Fruit fly (Drosophila melanogaster) whole organism, embryonic: ENCODE measurements around the gene Mur2B.

Source experiments
- CG10147 ChIP-seq: fragments of 200-800 bp; sonication (Bioruptor generic); optimal IDR thresholded peaks from 2 replicates; lab custom pipeline; 2019; ENCODE audit warnings: missing biosample characterization, mild to moderate bottlenecking, missing genetic modification characterization, moderate library complexity
- CG1024 ChIP-seq: fragments of 200-800 bp; sonication (Bioruptor generic); IDR thresholded peaks from 2 replicates; pipeline ENCODE4 v1.3.6; 2022; ENCODE audit warnings: missing biosample characterization, missing genetic modification characterization
- CG10274 ChIP-seq: fragments of 200-800 bp; sonication (Bioruptor generic); optimal IDR thresholded peaks from 3 replicates; lab custom pipeline; 2017; ENCODE audit warnings: missing biosample characterization, mild to moderate bottlenecking, missing genetic modification characterization
- CG10979 ChIP-seq: fragments of 200-800 bp; sonication (Bioruptor generic); optimal IDR thresholded peaks from 2 replicates; lab custom pipeline; 2018; ENCODE audit warnings: missing biosample characterization, mild to moderate bottlenecking, missing genetic modification characterization, moderate library complexity
- CG11093 ChIP-seq: fragments of 200-800 bp; sonication (Bioruptor generic); IDR thresholded peaks from 3 replicates; pipeline ENCODE4 v1.3.6; 2022; ENCODE audit warnings: missing biosample characterization, missing genetic modification characterization
- CG11560 ChIP-seq: fragments of 200-800 bp; sonication (Bioruptor generic); IDR thresholded peaks from 3 replicates; pipeline ENCODE4 v1.3.6; 2022; ENCODE audit warnings: missing biosample characterization, missing genetic modification characterization
- CG13624 ChIP-seq: fragments of 200-800 bp; sonication (Bioruptor generic); optimal IDR thresholded peaks from 2 replicates; lab custom pipeline; 2016; ENCODE audit warnings: missing biosample characterization, missing genetic modification characterization
- CG13894 ChIP-seq: fragments of 200-800 bp; sonication (Bioruptor generic); optimal IDR thresholded peaks from 3 replicates; lab custom pipeline; 2018; ENCODE audit warnings: missing biosample characterization, mild to moderate bottlenecking, missing genetic modification characterization, moderate library complexity
- CG1603 ChIP-seq: fragments of 200-800 bp; sonication (Bioruptor generic); optimal IDR thresholded peaks from 2 replicates; lab custom pipeline; 2019; ENCODE audit warnings: missing biosample characterization, mild to moderate bottlenecking, missing genetic modification characterization, moderate library complexity
- CG16863 ChIP-seq: fragments of 200-800 bp; sonication (Bioruptor generic); optimal IDR thresholded peaks from 3 replicates; lab custom pipeline; 2016; ENCODE audit warnings: missing biosample characterization, missing genetic modification characterization
- CG17328 ChIP-seq: fragments of 200-800 bp; sonication (Bioruptor generic); IDR thresholded peaks from 2 replicates; pipeline ENCODE4 v1.3.6; 2022; ENCODE audit warnings: missing biosample characterization, missing genetic modification characterization
- CG18764 ChIP-seq: fragments of 200-800 bp; sonication (Bioruptor generic); optimal IDR thresholded peaks from 3 replicates; lab custom pipeline; 2016; ENCODE audit warnings: missing biosample characterization, missing genetic modification characterization
- CG2120 ChIP-seq: fragments of 200-800 bp; sonication (Bioruptor generic); optimal IDR thresholded peaks from 3 replicates; lab custom pipeline; 2016; ENCODE audit warnings: missing biosample characterization, missing genetic modification characterization
- CG3065 ChIP-seq: fragments of 200-800 bp; sonication (Bioruptor generic); optimal IDR thresholded peaks from 2 replicates; lab custom pipeline; 2016; ENCODE audit warnings: missing biosample characterization, missing genetic modification characterization
- CG31365 ChIP-seq: fragments of 200-800 bp; sonication (Bioruptor generic); optimal IDR thresholded peaks from 2 replicates; lab custom pipeline; 2018; ENCODE audit warnings: missing biosample characterization, mild to moderate bottlenecking, missing genetic modification characterization
- CG5180 ChIP-seq: fragments of 200-800 bp; sonication (Bioruptor generic); optimal IDR thresholded peaks from 3 replicates; lab custom pipeline; 2017; ENCODE audit warnings: missing biosample characterization, missing genetic modification characterization, mild to moderate bottlenecking, moderate library complexity, missing genetic modification reagents
- CG7271 ChIP-seq: fragments of 200-800 bp; sonication (Bioruptor generic); optimal IDR thresholded peaks from 2 replicates; lab custom pipeline; 2018; ENCODE audit warnings: missing biosample characterization, mild to moderate bottlenecking, missing genetic modification characterization, moderate library complexity
- CG8281 ChIP-seq: fragments of 200-800 bp; sonication (Bioruptor generic); optimal IDR thresholded peaks from 2 replicates; lab custom pipeline; 2018; ENCODE audit warnings: missing biosample characterization, mild to moderate bottlenecking, missing genetic modification characterization, moderate library complexity
- Camta ChIP-seq: fragments of 200-800 bp; sonication (Bioruptor generic); optimal IDR thresholded peaks from 2 replicates; lab custom pipeline; 2016; ENCODE audit warnings: missing biosample characterization, missing genetic modification characterization
- Dip2 ChIP-seq: fragments of 200-800 bp; sonication (Bioruptor generic); IDR thresholded peaks from 2 replicates; pipeline ENCODE4 v1.3.6; 2022; ENCODE audit warnings: missing biosample characterization, missing genetic modification characterization
- Dll ChIP-seq: fragments of 200-800 bp; sonication (Bioruptor generic); IDR thresholded peaks from 4 replicates; pipeline ENCODE4 v1.3.6; 2022; ENCODE audit warnings: missing biosample characterization, missing genetic modification characterization; ENCODE audit not compliant: partially characterized antibody
- Ets97D ChIP-seq: fragments of 200-800 bp; sonication (Bioruptor generic); optimal IDR thresholded peaks from 3 replicates; lab custom pipeline; 2016; ENCODE audit warnings: missing biosample characterization, missing genetic modification characterization
- H2.0 ChIP-seq: fragments of 200-800 bp; sonication (Bioruptor generic); IDR thresholded peaks from 2 replicates; pipeline ENCODE4 v1.3.6; 2022; ENCODE audit warnings: missing biosample characterization, missing genetic modification characterization
- HLH3B ChIP-seq: fragments of 200-800 bp; sonication (Bioruptor generic); IDR thresholded peaks from 2 replicates; pipeline ENCODE4 v1.3.6; 2022; ENCODE audit warnings: missing biosample characterization, missing genetic modification characterization
- Hey ChIP-seq: fragments of 200-800 bp; sonication (Bioruptor generic); optimal IDR thresholded peaks from 3 replicates; lab custom pipeline; 2018; ENCODE audit warnings: missing biosample characterization, mild to moderate bottlenecking, missing genetic modification characterization
- Hr39 ChIP-seq: fragments of >200 bp; optimal IDR thresholded peaks from 2 replicates; lab custom pipeline; 2017
- Hr51 ChIP-seq, 2 experiments: fragments of 200-800 bp; sonication (Bioruptor generic); optimal IDR thresholded peaks; 2 replicates in 1 of 2; 3 replicates in 1 of 2; lab custom pipeline; 2016 to 2018; ENCODE audit warnings: missing biosample characterization in 2 of 2, missing genetic modification characterization in 2 of 2, mild to moderate bottlenecking in 1 of 2, moderate library complexity in 1 of 2
- Lim3 ChIP-seq: fragments of 200-800 bp; sonication (Bioruptor generic); IDR thresholded peaks from 2 replicates; pipeline ENCODE4 v1.3.6; 2022; ENCODE audit warnings: missing biosample characterization, missing genetic modification characterization
- Max ChIP-seq: fragments of 200-800 bp; sonication (Bioruptor generic); optimal IDR thresholded peaks from 2 replicates; lab custom pipeline; 2016; ENCODE audit warnings: missing biosample characterization, mild to moderate bottlenecking, missing genetic modification characterization
- Optix ChIP-seq: fragments of 200-800 bp; sonication (Bioruptor generic); IDR thresholded peaks from 3 replicates; pipeline ENCODE4 v1.3.6; 2022; ENCODE audit warnings: missing biosample characterization, missing genetic modification characterization
- Ssrp ChIP-seq: fragments of 200-800 bp; sonication (Bioruptor generic); optimal IDR thresholded peaks from 2 replicates; lab custom pipeline; 2018; ENCODE audit warnings: missing biosample characterization, mild to moderate bottlenecking, missing genetic modification characterization, moderate library complexity
- Stat92E ChIP-seq, 3 experiments: fragments of >200 bp in 2 of 3; fragments of 200-800 bp in 1 of 3; sonication (Bioruptor generic) in 1 of 3; optimal IDR thresholded peaks; 2 replicates each; lab custom pipeline; 2017 to 2019; ENCODE audit warnings: missing biosample characterization in 3 of 3, missing genetic modification characterization in 3 of 3, mild to moderate bottlenecking in 1 of 3, moderate library complexity in 1 of 3
- YL-1 ChIP-seq: fragments of 200-800 bp; sonication (Bioruptor generic); optimal IDR thresholded peaks from 3 replicates; lab custom pipeline; 2017; ENCODE audit warnings: missing biosample characterization, mild to moderate bottlenecking, missing genetic modification characterization
- bbx ChIP-seq: fragments of 200-800 bp; sonication (Bioruptor generic); IDR thresholded peaks from 2 replicates; pipeline ENCODE4 v1.3.6; 2022; ENCODE audit warnings: missing biosample characterization, missing genetic modification characterization; ENCODE audit not compliant: partially characterized antibody
- btn ChIP-seq: fragments of 200-800 bp; sonication (Bioruptor generic); optimal IDR thresholded peaks from 2 replicates; lab custom pipeline; 2016; ENCODE audit warnings: missing biosample characterization, missing genetic modification characterization
- danr ChIP-seq: fragments of 200-800 bp; sonication (Bioruptor generic); IDR thresholded peaks from 2 replicates; pipeline ENCODE4 v1.3.6; 2022; ENCODE audit warnings: missing biosample characterization, missing genetic modification characterization
- dmrt11E ChIP-seq: fragments of 200-800 bp; sonication (Bioruptor generic); optimal IDR thresholded peaks from 3 replicates; lab custom pipeline; 2018; ENCODE audit warnings: missing biosample characterization, mild to moderate bottlenecking, missing genetic modification characterization, moderate library complexity
- eve ChIP-seq, 2 experiments: fragments of >200 bp; optimal IDR thresholded peaks; 2 replicates each; lab custom pipeline; 2017; ENCODE audit warnings: missing biosample characterization in 2 of 2, missing genetic modification characterization in 2 of 2
- gt ChIP-seq: fragments of 200-800 bp; sonication (Bioruptor generic); IDR thresholded peaks from 2 replicates; pipeline ENCODE4 v1.3.6; 2022; ENCODE audit warnings: missing biosample characterization, missing genetic modification characterization
- h ChIP-seq: fragments of >200 bp; optimal IDR thresholded peaks from 2 replicates; lab custom pipeline; 2017
- her ChIP-seq: fragments of 200-800 bp; sonication (Bioruptor generic); optimal IDR thresholded peaks from 2 replicates; lab custom pipeline; 2016; ENCODE audit warnings: missing biosample characterization, missing genetic modification characterization
- kni ChIP-seq: fragments of 200-800 bp; sonication (Bioruptor generic); optimal IDR thresholded peaks from 3 replicates; lab custom pipeline; 2017; ENCODE audit warnings: mild to moderate bottlenecking, missing biosample characterization, missing genetic modification reagents, missing genetic modification characterization
- lab ChIP-seq: fragments of 200-800 bp; sonication (Bioruptor generic); optimal IDR thresholded peaks from 3 replicates; lab custom pipeline; 2017; ENCODE audit warnings: missing biosample characterization, missing genetic modification characterization, mild to moderate bottlenecking, moderate library complexity, missing genetic modification reagents
- lola ChIP-seq, 3 experiments: fragments of >200 bp in 2 of 3; fragments of 200-800 bp in 1 of 3; sonication (Bioruptor generic) in 1 of 3; optimal IDR thresholded peaks; 2 replicates each; lab custom pipeline; 2017 to 2019; ENCODE audit warnings: missing biosample characterization in 3 of 3, missing genetic modification characterization in 3 of 3, mild to moderate bottlenecking in 1 of 3, moderate library complexity in 1 of 3
- ranshi ChIP-seq: fragments of 200-800 bp; sonication (Bioruptor generic); IDR thresholded peaks from 2 replicates; pipeline ENCODE4 v1.3.6; 2022; ENCODE audit warnings: missing biosample characterization, missing genetic modification characterization
- rib ChIP-seq: fragments of 200-800 bp; sonication (Bioruptor generic); IDR thresholded peaks from 2 replicates; pipeline ENCODE4 v1.3.6; 2022; ENCODE audit warnings: missing biosample characterization, missing genetic modification characterization
- scrt ChIP-seq: fragments of 200-800 bp; sonication (Bioruptor generic); optimal IDR thresholded peaks from 2 replicates; lab custom pipeline; 2018; ENCODE audit warnings: missing biosample characterization, mild to moderate bottlenecking, missing genetic modification characterization, moderate library complexity
- sisA ChIP-seq: fragments of 200-800 bp; sonication (Bioruptor generic); IDR thresholded peaks from 2 replicates; pipeline ENCODE4 v1.3.6; 2022; ENCODE audit warnings: missing biosample characterization, missing genetic modification characterization
- tup ChIP-seq: fragments of 200-800 bp; sonication (Bioruptor generic); optimal IDR thresholded peaks from 2 replicates; lab custom pipeline; 2016; ENCODE audit warnings: missing biosample characterization, mild to moderate bottlenecking, missing genetic modification characterization, moderate library complexity
- unc-4 ChIP-seq: fragments of 200-800 bp; sonication (Bioruptor generic); IDR thresholded peaks from 2 replicates; pipeline ENCODE4 v1.3.6; 2022; ENCODE audit warnings: missing biosample characterization, missing genetic modification characterization; ENCODE audit not compliant: partially characterized antibody

Gene Mur2B

dm6 chrX:1669214-1669613 is 626 bp upstream of the Mur2B start, which contains the start of the genes CG3740 and hfw (continued):
- TF ChIP-seq scrt (GFP tag; lab: Kevin White, UChicago) (no peak), sisA (GFP tag; lab: Robert Waterston, UW) (peak; percentile 78), CG13894 (tag; lab: Kevin White, UChicago) (peak; percentile 25), CG10274 (GFP tag; lab: Kevin White, UChicago) (no peak), Optix (GFP tag; lab: Robert Waterston, UW) (peak; percentile 41; the same call in 1 of the 3 replicates), HLH3B (GFP tag; lab: Robert Waterston, UW) (peak; percentile 68), CG3065 (no peak), CG17328 (GFP tag; lab: Robert Waterston, UW) (peak; percentile 70), Hr39 (lab: Kevin White, UChicago) (no peak), unc-4 (GFP tag; lab: Robert Waterston, UW) (peak; percentile 94), CG8281 (tag; lab: Kevin White, UChicago) (no peak), CG18764 (GFP tag; lab: Kevin White, UChicago) (peak; percentile 62), CG1603 (tag; lab: Kevin White, UChicago) (no peak), CG10147 (GFP tag; lab: Kevin White, UChicago) (peak; percentile 71), CG31365 (tag; lab: Kevin White, UChicago) (no peak), CG1024 (GFP tag; lab: Robert Waterston, UW) (peak; percentile 33; the same call in 1 of the 2 replicates), CG11560 (tag; lab: Robert Waterston, UW) (peak; percentile 35; the same call in 1 of the 3 replicates), dmrt11E (tag; lab: Kevin White, UChicago) (peak; percentile 72), lola (GFP tag; optimal IDR thresholded peaks at IDR 0.05; lab: Kevin White, UChicago) (peak in 1 of 3 experiments; percentile 69), CG13624 (GFP tag; lab: Kevin White, UChicago) (peak; percentile 15), kni (GFP tag; lab: Kevin White, UChicago) (no peak), Hey (tag; lab: Kevin White, UChicago) (no peak), CG5180 (GFP tag; lab: Kevin White, UChicago) (peak; percentile 0), btn (no peak), CG11093 (GFP tag; lab: Robert Waterston, UW) (peak; percentile 58; the same call in 2 of the 3 replicates), H2.0 (GFP tag; lab: Robert Waterston, UW) (peak; percentile 67), CG10979 (tag; lab: Kevin White, UChicago) (peak; percentile 55), Hr51 (GFP tag; optimal IDR thresholded peaks at IDR 0.05; lab: Kevin White, UChicago) (peak; percentile 22 to 66), Ets97D (GFP tag; lab: Kevin White, UChicago) (no peak), Ssrp (peak; percentile 77), danr (GFP tag; lab: Robert Waterston, UW) (peak; percentile 53; the same call in 1 of the 2 replicates), Dip2 (GFP tag; lab: Robert Waterston, UW) (no peak), tup (GFP tag; lab: Kevin White, UChicago) (peak; percentile 23), Camta (GFP tag; lab: Kevin White, UChicago) (no peak), Stat92E (GFP tag; optimal IDR thresholded peaks at IDR 0.05; lab: Kevin White, UChicago) (no peak), Dll (peak; percentile 94), CG16863 (no peak), ranshi (GFP tag; lab: Robert Waterston, UW) (peak; percentile 63; the same call in 1 of the 2 replicates), CG2120 (GFP tag; lab: Kevin White, UChicago) (peak; percentile 75), h (lab: Kevin White, UChicago) (no peak), rib (GFP tag; lab: Robert Waterston, UW) (no peak), lab (GFP tag; lab: Kevin White, UChicago) (peak; percentile 71), eve (GFP tag; optimal IDR thresholded peaks at IDR 0.05; lab: Kevin White, UChicago) (no peak), Lim3 (no peak), YL-1 (peak; percentile 60), her (GFP tag; lab: Kevin White, UChicago) (no peak), bbx (GFP tag; lab: Robert Waterston, UW) (peak; percentile 82), Max (GFP tag; lab: Kevin White, UChicago) (peak; percentile 34), CG7271 (tag; lab: Kevin White, UChicago) (peak; percentile 48), gt (GFP tag; lab: Robert Waterston, UW) (no peak)
